Fruit fly (Drosophila melanogaster) whole organism, larva: ENCODE results near the gene CG43064.

Experiments used
- noc ChIP-seq: fragments of 200-800 bp; sonication (Bioruptor generic); optimal IDR thresholded peaks from 3 replicates; lab custom pipeline; 2019; ENCODE audit warnings: missing biosample characterization, mild to moderate bottlenecking, missing genetic modification characterization, moderate library complexity

Gene CG43064

DNA sequence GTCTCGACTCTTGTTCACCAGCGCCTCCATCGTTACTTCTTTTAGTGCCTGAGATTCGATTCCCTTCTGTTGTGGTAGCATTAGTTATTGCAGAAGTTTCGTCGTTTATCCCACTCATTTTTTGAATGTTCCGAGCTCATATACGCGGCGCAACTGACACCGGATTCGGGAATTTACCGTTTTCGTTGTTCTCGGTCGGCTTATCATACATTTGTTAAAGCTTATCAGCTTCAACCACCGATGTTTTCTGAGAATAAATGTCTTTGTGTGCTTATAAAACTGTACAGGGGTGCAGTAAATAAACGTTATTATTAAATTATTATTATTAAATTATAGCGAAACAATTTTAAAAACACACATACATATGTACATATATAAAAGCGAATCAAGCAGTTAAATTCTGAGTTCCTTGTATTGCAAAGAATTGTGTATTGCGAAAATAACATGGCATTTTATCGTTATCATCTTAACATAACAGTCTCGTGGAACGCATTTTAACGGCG is at the start of gene CG43064:
Gene CG43064, minus strand, starts transcription at position 147 of the 503 bp plus-strand sequence.
- no peak for TF ChIP-seq noc (tag; lab: Kevin White, UChicago)

DNA sequence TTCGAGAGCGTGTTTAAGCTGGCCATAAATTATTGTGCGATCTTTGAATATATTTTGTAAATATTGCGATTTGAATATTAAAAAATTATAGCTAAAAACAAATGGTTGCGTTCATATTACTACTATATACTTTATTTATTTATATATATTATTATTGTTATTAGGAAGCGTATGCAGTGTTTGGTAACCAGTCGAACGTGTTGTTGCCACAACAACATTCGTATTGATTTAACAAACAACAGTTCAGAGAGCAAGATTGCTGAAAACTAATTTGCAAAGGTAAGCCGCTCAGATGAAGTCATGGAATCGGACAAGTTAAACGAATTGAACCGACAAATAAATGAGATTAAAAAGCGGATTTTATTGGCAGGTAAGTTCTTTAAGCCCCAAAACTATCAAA is 44.6 kb upstream of the CG43064 start, which contains the start of gene CCDC151:
Gene CCDC151, plus strand, starts transcription at position 301 of the 400 bp plus-strand sequence.
- no peak for TF ChIP-seq noc (tag; lab: Kevin White, UChicago)

DNA sequence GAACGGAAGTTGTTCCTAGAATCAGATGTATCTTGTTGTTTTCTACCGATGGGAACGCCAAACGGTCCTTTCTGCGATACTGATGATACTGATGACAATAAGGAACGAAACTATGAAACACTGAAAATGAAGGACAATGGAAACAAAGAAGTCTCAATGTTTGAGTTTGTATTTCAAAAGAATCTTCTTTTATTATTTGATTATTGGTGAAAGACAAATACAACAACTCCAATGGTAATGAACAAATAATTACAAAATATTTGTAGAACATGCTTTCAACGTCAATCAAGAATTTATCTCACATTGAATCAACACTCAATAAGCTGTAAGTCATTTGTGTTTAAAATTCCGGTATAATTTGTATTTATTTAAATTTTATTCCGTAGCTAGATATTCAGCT is 42.3 kb upstream of the CG43064 start, which contains the start of gene Sprn:
Gene Sprn, plus strand, starts transcription at position 301 of the 400 bp plus-strand sequence.
- no peak for TF ChIP-seq noc (tag; lab: Kevin White, UChicago)

DNA sequence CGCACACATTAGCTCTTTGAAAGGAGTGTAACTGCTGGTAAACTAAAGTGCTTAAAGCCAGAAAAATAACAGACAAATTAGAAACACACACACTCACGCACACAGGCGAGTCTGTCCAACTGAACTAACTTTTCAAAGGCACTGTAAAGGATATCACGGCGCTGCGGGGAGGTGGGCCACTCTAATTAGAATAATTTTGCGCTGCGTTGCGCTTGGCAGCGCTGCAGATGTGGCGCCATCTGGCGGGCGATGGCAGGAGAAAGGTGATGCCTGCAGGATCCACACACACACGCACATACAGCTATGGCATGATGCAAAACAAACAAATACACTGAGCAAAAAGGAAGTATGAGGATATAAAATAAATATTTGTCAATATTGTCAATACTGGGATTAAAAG is 39.5 kb upstream of the CG43064 start:
- no peak for TF ChIP-seq noc (tag; lab: Kevin White, UChicago)

DNA sequence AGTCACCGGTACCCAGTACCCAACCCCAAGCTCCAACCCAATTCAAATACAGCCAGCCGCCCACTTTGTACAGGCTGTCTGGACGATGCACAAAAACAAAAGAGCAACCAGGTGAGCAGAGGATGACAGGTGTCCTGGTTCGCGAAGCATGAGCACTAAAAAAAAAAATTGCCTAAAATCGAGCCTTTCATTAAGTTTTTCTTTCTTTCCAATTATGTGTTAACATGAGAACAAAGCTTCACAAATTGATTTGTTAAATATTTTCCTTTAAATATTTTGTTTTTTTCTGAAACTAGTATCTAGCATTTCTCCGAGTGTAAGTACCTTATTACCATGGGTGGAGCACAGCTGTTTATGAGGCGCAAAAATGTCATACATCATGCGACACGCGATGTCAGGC is 38.2 kb upstream of the CG43064 start:
- no peak for TF ChIP-seq noc (tag; lab: Kevin White, UChicago)

DNA sequence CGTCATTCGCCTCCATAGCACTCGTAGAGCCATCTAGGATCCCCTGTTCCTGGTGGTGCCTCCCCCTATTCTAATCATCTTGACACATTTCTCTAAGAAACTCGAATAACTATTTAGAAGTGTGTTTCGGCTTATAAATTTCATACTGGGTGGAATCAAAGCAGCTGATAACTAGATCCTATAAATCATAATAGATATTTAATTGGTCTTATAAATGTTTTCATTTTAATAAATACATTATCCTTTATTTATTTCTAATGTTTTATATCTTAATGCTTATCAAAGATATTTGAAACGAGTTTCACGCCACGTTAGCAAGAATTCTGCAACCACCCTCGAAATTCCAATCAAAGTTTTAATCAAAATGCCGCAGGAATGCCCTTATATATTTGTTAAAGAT is 34.7 kb upstream of the CG43064 start, which contains the start of gene CG5906:
Gene CG5906, minus strand, starts transcription at position 101 of the 400 bp plus-strand sequence.
- TF ChIP-seq noc (tag; lab: Kevin White, UChicago): no peak

DNA sequence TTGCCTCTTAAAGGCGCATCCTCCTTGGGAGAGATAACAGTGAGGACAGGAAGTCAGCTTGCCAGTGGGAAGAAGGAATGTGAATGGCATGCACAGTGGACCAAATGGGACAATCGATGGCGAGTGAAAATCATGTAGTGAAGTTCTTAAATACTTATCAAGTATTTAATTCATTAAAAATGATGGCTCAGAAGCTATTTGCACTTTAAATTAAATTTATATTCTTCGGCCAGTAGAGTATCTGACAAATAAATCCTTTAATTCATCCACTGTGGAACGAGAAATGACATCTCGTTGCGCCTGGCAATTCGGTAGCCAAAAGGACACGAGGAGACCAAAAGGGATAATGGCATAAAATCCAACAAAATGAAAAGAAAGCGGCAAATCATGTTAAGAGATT is 32.8 kb upstream of the CG43064 start:
- no peak for TF ChIP-seq noc (tag; lab: Kevin White, UChicago)

DNA sequence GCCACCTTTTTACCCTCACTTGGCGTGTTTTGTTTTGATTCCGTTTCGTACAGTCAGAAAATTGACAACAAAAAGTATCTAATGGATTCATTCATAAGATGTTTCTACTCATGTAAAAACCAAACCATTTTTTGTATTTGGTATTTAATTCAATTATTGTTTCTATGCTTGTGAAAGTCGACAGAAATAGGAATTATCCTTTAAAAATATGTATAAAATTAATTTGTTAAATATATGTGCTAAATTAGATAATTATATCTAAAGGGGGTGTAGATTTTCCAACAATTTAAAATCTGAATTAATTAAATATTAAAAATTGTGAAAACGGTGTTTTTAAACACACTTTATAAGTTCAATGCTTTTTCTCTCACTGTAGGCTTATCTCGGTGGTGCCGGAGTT is 27.1 kb upstream of the CG43064 start:
- no peak for TF ChIP-seq noc (tag; lab: Kevin White, UChicago)

DNA sequence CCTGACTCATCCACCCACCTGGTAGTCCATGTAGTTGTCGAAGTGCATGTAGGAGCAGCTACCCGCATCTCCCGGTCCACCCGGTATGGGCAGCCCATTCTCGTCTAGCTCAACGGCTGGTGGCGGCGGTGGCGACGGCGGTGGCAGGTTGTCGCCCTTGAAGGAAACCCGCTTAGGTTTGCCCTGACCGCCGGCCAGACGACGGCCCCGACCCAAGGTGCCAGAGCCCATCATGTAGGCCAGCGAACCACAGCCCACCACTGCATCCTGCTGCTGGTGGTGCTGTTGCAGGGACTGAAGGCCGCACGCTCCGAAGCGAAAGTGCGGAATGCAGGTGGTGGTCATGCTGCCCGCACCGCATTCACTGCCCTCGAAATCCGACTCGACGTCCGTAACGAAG is 25.7 kb upstream of the CG43064 start:
- no peak for TF ChIP-seq noc (tag; lab: Kevin White, UChicago)

DNA sequence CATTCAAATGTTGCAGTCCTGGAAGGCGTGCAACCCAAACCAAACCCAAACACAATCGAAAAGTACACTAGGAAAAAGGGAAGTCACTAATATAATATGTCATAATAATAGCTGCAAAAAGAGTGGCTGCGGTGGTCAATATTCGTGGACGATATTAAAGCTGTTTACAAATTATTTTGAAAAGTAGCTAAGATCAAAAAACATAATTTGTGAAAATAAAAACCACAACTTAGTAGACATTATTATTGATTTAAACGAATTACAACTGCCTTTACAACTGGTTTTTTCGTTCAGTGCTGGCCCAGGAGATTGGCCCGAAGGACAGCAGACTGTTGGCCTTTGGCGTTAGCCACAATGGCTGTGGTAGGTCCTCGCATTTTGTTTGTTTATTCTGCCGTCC is 22.2 kb upstream of the CG43064 start:
- TF ChIP-seq noc (tag; lab: Kevin White, UChicago): no peak

DNA sequence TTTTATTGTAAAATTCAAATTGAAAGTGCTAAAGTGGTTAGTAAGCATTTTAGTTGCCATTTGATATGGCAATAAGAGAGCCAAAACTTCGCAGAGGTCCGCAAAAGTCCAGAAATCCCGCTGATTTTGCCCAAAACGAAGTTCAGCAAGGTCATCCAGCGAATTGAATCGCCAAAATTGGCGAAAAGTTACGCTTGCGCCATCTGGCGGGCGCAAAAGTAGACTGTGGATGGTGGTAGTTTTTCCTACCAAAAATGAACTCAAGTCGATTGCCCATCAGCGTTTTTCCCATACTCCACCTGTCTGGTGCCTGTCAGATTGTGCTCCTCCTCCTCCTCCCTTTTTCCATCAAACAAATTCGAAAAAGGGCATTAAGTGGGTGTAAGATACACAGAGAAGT is 16.4 kb upstream of the CG43064 start:
- no peak for TF ChIP-seq noc (tag; lab: Kevin White, UChicago)

DNA sequence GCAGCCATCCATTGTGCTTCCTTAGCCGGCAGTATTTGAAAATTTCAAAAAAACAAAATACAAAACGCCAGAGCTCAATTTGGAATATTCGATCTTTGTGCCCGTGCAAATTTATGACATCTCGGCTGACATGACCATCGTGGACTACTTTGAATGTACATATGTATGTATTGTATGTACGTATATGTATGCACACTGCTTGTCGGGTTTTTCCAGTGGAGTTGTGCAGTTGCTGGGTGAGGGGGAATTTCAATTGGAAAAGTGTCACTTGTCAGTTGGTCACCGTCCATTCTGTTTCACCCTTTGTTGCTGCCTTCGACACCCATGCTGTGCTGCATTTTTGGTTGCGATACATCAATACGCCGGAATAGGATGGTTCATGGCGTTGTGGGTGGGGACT is 11.2 kb upstream of the CG43064 start, which contains the start of gene CG12521:
Gene CG12521, minus strand, starts transcription at position 101 of the 400 bp plus-strand sequence.
- TF ChIP-seq noc (tag; lab: Kevin White, UChicago): no peak

DNA sequence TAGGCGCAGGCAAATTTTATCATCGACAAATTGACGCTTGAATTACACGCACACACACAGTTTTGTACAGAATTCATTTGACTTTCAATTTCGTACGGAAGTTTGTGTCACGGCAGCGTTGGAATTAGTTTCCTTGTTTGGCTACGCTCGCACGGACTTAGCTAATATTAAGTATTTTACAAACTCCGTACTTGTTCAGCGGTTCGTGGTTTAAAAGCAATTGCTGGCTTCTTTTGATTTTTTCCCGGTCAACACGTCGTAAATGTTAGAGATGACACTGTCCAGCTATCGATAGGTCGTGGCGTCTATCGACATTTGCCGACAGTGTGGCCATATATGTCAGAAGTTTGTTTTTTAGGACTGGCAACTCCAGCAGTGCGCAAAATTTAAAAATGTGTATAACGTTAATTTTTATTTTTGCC is 3.2 kb downstream of the CG43064 start, which contains the start of gene CycA:
Gene CycA, minus strand, starts transcription at position 283 of the 422 bp plus-strand sequence.
- no peak for TF ChIP-seq noc (tag; lab: Kevin White, UChicago)

DNA sequence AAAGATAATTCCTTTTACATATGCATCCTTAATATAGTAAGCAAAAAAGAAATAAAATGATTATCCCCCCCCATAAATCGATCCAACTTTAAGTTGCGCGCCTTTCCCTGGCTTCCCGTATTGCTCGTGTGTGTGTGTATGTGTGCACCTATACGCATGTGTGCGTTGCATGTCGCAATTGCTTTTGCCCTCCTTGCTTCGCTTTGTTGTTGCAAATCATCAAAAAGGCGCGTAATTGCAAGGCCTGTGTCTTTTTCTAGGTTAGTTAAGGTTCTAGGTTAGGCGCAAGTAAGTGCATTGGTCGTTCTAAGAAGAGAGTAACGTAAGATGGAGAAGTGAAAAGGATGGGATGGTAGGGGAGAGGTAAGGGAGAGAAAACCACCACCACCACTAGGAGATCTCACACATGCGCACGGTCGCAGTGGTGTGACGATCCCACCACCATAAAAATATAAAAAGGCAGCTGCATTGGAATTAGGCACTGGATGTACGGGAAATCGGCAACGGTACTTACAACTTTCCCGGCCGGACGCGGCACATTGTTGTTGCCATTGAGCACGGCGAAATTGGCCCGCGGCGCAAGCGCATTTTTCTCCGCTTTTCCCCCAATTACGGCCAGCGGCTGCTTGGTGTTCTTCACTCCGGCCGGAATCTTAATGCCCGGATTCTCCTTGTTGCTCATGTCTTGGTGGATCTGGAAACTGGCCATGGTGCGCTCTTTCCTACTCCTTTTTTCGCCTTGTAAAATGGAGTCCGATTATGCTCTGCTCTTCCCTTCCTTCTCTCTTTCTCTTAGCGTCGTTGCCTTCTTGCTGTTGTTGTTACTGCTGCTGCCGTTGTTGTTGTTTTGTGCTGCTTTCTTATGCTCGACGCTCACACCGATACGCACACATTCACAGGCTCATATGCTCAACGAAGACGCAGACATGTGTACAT is 3.9 kb downstream of the CG43064 start:
- TF ChIP-seq noc (tag; lab: Kevin White, UChicago): no peak

DNA sequence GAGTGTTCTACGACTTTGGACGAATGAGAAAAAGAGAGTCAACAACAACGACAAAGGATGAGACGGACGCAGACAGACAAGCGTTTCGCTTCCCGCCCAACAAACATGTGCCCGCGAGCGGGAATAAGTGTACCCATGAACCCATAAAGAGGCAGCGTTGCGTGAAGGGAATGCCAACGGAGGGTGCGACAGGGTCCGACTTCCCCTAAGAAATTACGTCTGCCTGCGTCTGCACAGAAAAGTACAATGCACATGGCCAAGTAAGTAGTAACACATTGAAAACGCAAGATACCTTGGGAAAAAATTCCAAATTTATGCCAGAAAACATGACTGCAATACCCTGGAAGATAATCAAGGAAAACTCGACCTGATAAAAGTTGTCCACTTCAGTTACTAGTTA is 5.3 kb downstream of the CG43064 start:
- no peak for TF ChIP-seq noc (tag; lab: Kevin White, UChicago)

DNA sequence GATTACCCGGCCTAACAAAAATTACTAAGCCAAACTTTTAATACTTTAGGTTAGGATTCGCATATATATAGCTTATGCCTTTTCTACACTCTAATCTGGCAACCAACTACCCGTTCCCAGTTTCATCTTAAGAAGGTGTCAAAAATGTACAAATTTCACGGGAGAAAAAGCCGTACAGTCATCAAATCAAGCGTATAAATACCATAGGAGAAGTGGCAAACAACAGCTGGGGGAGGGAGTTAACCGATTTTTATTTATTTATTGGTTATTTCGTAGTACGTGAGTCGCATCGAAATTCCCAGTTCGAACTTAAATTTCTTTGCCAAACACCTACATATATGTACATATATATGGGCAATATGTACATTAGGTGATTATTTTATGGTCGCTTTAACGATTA is 7.8 kb downstream of the CG43064 start, which contains the start of gene CG7264:
Gene CG7264, plus strand, starts transcription at position 301 of the 400 bp plus-strand sequence.
- TF ChIP-seq noc (tag; lab: Kevin White, UChicago): no peak
